Fruit fly (Drosophila melanogaster): Measurements from ENCODE around the gene Rip11.

DNA sequence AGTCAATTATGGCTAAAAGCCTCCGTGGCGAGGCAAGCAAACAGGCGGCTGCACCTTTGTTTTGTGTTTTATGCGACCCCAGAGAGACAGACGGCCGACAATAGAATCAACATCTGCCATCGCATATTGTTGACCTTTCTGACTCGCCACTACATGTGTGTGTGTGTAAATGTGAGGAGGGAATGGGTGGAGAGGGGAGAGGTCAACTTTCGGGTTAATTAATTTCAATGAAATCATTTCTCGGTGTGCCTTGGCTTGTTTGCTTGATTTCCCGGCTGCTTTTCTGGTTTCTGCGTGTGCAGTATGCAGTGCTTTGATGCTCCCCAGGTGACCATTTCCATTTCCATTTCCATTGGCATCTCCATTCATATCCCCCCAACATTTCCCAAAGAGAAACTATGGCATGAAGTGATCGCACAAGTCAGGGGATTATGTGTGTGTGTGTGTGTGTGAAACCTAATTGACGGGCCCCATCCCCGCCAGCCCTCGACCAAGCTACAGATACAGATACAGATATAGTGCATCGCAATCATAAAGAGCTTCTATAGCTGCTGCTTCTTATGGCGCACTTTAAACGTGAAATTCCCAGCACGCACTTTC, 4.3 kb downstream of the Rip11 start:
- TF ChIP-seq CG8478 (optimal IDR thresholded peaks at IDR 0.05) (no peak), CTCF (optimal IDR thresholded peaks at IDR 0.05) (no peak)
